Worm (Caenorhabditis elegans): Measurements from ENCODE around the gene lgc-58.

lgc-58 gene

DNA sequence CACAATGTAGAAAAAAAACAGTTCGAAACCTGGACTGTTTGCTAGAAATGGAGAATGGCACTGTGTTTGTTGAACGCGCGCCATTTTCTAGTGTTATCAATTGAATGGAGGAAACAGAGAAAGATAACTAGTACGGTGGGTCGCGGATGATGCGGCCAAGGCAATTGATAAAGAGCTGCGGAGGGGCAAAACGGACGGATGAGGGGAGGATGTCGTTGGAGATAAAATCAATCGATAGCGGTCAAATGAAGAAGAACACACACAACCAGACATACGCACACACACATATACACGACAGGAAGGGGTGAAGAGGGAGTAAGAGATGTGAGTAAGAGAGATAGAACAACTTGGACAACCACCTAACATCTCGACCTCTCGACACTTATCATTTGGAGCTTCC lies 25.2 kb upstream of the lgc-58 start (continued):
- TF ChIP-seq aha-1 (tag; optimal IDR thresholded peaks at IDR 0.05) = no peak
- TF ChIP-seq unc-130 (tag; optimal IDR thresholded peaks at IDR 0.05) = peak; percentile 72
- TF ChIP-seq zag-1 (tag; optimal IDR thresholded peaks at IDR 0.05) = no peak
- TF ChIP-seq dpl-1 (GFP tag; optimal IDR thresholded peaks at IDR 0.05) = no peak
- peak; percentile 6 for TF ChIP-seq xbp-1 (tag; optimal IDR thresholded peaks at IDR 0.05)
- TF ChIP-seq nhr-237 (tag; optimal IDR thresholded peaks at IDR 0.05) = no peak
- TF ChIP-seq egl-13 (tag; optimal IDR thresholded peaks at IDR 0.05) = no peak
- peak in 1 of 2 experiments; percentile 6 for TF ChIP-seq lsy-2 (tag; optimal IDR thresholded peaks at IDR 0.05)
- TF ChIP-seq lin-39 (tag; optimal IDR thresholded peaks at IDR 0.05) = no peak
- TF ChIP-seq Y116A8C.19 (tag; optimal IDR thresholded peaks at IDR 0.05; ENCODE audit: borderline replicate concordance) = no peak
- TF ChIP-seq tbx-2 (tag; optimal IDR thresholded peaks at IDR 0.05) = peak; percentile 5

DNA sequence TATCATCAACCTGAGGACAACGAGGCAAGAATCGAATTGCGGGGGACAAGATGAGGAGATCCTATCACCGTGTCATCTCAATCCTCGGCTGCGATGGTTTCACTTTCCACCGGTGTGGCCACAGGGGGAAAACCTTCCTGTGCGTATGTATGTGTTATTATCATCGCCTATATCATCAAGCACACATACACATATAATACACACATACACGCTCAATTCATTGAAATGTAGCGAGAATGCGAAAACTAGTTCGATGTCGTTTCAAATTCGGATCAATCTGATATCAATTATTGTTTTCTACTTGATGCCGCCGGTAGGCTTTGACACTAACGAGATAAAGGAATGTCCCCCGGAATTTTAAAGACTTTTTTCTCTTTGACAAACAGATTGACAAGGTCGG lies 24.5 kb upstream of the lgc-58 start:
- TF ChIP-seq nhr-71 (tag; optimal IDR thresholded peaks at IDR 0.05) (peak; percentile 6), snu-23 (GFP tag; optimal IDR thresholded peaks at IDR 0.05) (peak; percentile 14), lin-14 (GFP tag; optimal IDR thresholded peaks at IDR 0.05) (peak; percentile 35), nhr-19 (GFP tag; conservative IDR thresholded peaks at IDR 0.05) (no peak), blmp-1 (tag; optimal IDR thresholded peaks at IDR 0.05) (peak; percentile 96), nhr-85 (tag) (peak; percentile 56), unc-130 (tag; optimal IDR thresholded peaks at IDR 0.05) (peak; percentile 29), nhr-20 (tag; optimal IDR thresholded peaks at IDR 0.05) (peak; percentile 24), tbx-2 (tag; optimal IDR thresholded peaks at IDR 0.05) (peak; percentile 6), grh-1 (GFP tag; IDR thresholded peaks at IDR 0.05) (peak; percentile 47), elt-3 (tag; optimal IDR thresholded peaks at IDR 0.05) (peak in 5 of 6 experiments; percentile 16 to 64 (median 62)), aly-2 (tag; optimal IDR thresholded peaks at IDR 0.05) (no peak), fkh-8 (tag; optimal IDR thresholded peaks at IDR 0.05) (no peak)

DNA sequence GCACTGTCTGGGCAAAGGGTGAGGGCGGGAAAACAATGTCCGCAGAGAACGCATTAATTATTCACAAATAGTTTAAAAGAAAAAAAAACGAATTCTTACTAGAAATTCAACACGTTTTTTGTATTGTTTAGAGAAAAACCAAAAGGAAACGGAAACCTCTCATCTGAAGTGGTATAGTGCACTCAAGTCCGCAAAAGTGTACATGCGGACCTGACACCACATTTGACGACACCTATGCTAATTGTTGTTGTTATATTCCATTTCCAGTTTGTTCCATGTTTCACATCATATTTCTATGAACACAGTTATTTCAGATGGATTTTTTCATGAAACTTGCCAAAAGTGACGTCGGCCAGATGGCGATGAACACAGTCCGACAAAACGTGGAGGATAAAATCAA lies 22.6 kb upstream of the lgc-58 start, which contains the start of gene C45B2.6:
Gene C45B2.6 (plus strand): TSS at position 136 of the 400 bp plus-strand sequence.
- TF ChIP-seq nhr-71 (tag; optimal IDR thresholded peaks at IDR 0.05) = peak; percentile 28
- TF ChIP-seq alr-1 (tag; optimal IDR thresholded peaks at IDR 0.05; ENCODE audit: borderline replicate concordance) = no peak
- no peak for TF ChIP-seq ceh-90 (tag; optimal IDR thresholded peaks at IDR 0.05)
- TF ChIP-seq efl-3 (GFP tag; optimal IDR thresholded peaks at IDR 0.05) = no peak
- TF ChIP-seq efl-1 (optimal IDR thresholded peaks at IDR 0.05) = peak in 1 of 2 experiments; percentile 22
- TF ChIP-seq efl-1 (GFP tag; optimal IDR thresholded peaks at IDR 0.05 in 1 of 2) = peak; percentile 55 to 60
- TF ChIP-seq unc-130 (tag; optimal IDR thresholded peaks at IDR 0.05) = peak; percentile 2
- no peak for TF ChIP-seq mef-2 (tag; optimal IDR thresholded peaks at IDR 0.05)
- no peak for TF ChIP-seq C16A3.4 (tag; optimal IDR thresholded peaks at IDR 0.05)
- TF ChIP-seq vab-15 (tag; optimal IDR thresholded peaks at IDR 0.05) = peak; percentile 16
- peak; percentile 20 for TF ChIP-seq dsc-1 (tag; optimal IDR thresholded peaks at IDR 0.05)
- peak; percentile 85 for TF ChIP-seq F16B12.6 (tag; optimal IDR thresholded peaks at IDR 0.05)
- no peak for TF ChIP-seq ztf-4 (tag; optimal IDR thresholded peaks at IDR 0.05)
- peak; percentile 37 for TF ChIP-seq irx-1 (tag; optimal IDR thresholded peaks at IDR 0.05)
- TF ChIP-seq nhr-47 (tag; optimal IDR thresholded peaks at IDR 0.05) = no peak
- TF ChIP-seq dpl-1 (GFP tag; optimal IDR thresholded peaks at IDR 0.05) = peak in 2 of 3 experiments; percentile 3 to 23
- TF ChIP-seq lin-13 (GFP tag; optimal IDR thresholded peaks at IDR 0.05) = no peak
- TF ChIP-seq lin-35 (GFP tag; optimal IDR thresholded peaks at IDR 0.05) = peak; percentile 7 to 22
- no peak for TF ChIP-seq fkh-4 (tag; optimal IDR thresholded peaks at IDR 0.05; ENCODE audit: borderline replicate concordance)
- TF ChIP-seq snu-23 (GFP tag; optimal IDR thresholded peaks at IDR 0.05) = peak; percentile 42
- no peak for TF ChIP-seq nhr-28 (tag; optimal IDR thresholded peaks at IDR 0.05)
- TF ChIP-seq nhr-20 (tag; optimal IDR thresholded peaks at IDR 0.05) = peak; percentile 23
- TF ChIP-seq rnt-1 (tag; optimal IDR thresholded peaks at IDR 0.05) = peak; percentile 7
- TF ChIP-seq lsy-2 (tag; optimal IDR thresholded peaks at IDR 0.05) = peak in 1 of 2 experiments; percentile 35
- no peak for TF ChIP-seq egl-27 (tag; optimal IDR thresholded peaks at IDR 0.05)
- no peak for TF ChIP-seq nhr-84 (tag; optimal IDR thresholded peaks at IDR 0.05)
- no peak for TF ChIP-seq zip-4 (GFP tag; optimal IDR thresholded peaks at IDR 0.05)
- no peak for TF ChIP-seq sup-37 (GFP tag; optimal IDR thresholded peaks at IDR 0.05)
- no peak for TF ChIP-seq nhr-19 (GFP tag; conservative IDR thresholded peaks at IDR 0.05)
- TF ChIP-seq xbp-1 (tag; optimal IDR thresholded peaks at IDR 0.05) = peak; percentile 56
- TF ChIP-seq jun-1 (tag; optimal IDR thresholded peaks at IDR 0.05) = no peak
- TF ChIP-seq nhr-85 (tag) = peak; percentile 12
- peak in 1 of 3 experiments; percentile 29 for TF ChIP-seq ceh-82 (tag; optimal IDR thresholded peaks at IDR 0.05)
- TF ChIP-seq lin-14 (GFP tag; optimal IDR thresholded peaks at IDR 0.05) = peak; percentile 46
- no peak for TF ChIP-seq ama-1 (optimal IDR thresholded peaks at IDR 0.05)
- TF ChIP-seq mep-1 (tag; optimal IDR thresholded peaks at IDR 0.05) = peak; percentile 32
- TF ChIP-seq lir-3 (tag; optimal IDR thresholded peaks at IDR 0.05; ENCODE audit: poor library complexity) = no peak
